Worm (Caenorhabditis elegans) whole organism, late embryonic: Measurements from ENCODE around the gene C42C1.19.

Experiments used
- C08G9.2 ChIP-seq: sonication (generic microtip); optimal IDR thresholded peaks from 2 replicates; lab custom pipeline; 2016; ENCODE audit warnings: mild to moderate bottlenecking, missing genetic modification characterization, moderate library complexity, missing compliant biosample characterization
- C38D4.7 ChIP-seq: fragments of 200-800 bp; sonication (Bioruptor generic); optimal IDR thresholded peaks from 2 replicates; lab custom pipeline; 2018; ENCODE audit warnings: mild to moderate bottlenecking, missing genetic modification characterization, moderate library complexity, missing compliant biosample characterization
- K02D7.2 ChIP-seq: sonication (generic microtip); optimal IDR thresholded peaks from 2 replicates; lab custom pipeline; 2017; ENCODE audit warnings: mild to moderate bottlenecking, missing genetic modification characterization, missing compliant biosample characterization
- T23F11.4 ChIP-seq: fragments of 200-800 bp; sonication (Bioruptor generic); optimal IDR thresholded peaks from 2 replicates; lab custom pipeline; 2018; ENCODE audit warnings: mild to moderate bottlenecking, missing genetic modification characterization, missing compliant biosample characterization
- ahr-1 ChIP-seq: sonication (generic microtip); optimal IDR thresholded peaks from 2 replicates; lab custom pipeline; 2016; ENCODE audit warnings: missing genetic modification characterization, missing compliant biosample characterization
- ama-1 ChIP-seq: fragments of 150-350 bp; optimal IDR thresholded peaks from 2 replicates; lab custom pipeline; 2014
- ceh-14 ChIP-seq: sonication (generic microtip); optimal IDR thresholded peaks from 2 replicates; lab custom pipeline; 2016; ENCODE audit warnings: missing genotype, missing genetic modification characterization, missing compliant biosample characterization
- ceh-18 ChIP-seq: sonication (generic microtip); optimal IDR thresholded peaks from 2 replicates; lab custom pipeline; 2016; ENCODE audit warnings: missing genetic modification characterization, missing compliant biosample characterization
- ceh-19 ChIP-seq: fragments of 200-800 bp; sonication (Bioruptor generic); optimal IDR thresholded peaks from 2 replicates; lab custom pipeline; 2018; ENCODE audit warnings: mild to moderate bottlenecking, missing genetic modification characterization, missing compliant biosample characterization
- ceh-24 ChIP-seq: sonication (generic microtip); optimal IDR thresholded peaks from 2 replicates; lab custom pipeline; 2016; ENCODE audit warnings: mild to moderate bottlenecking, missing genetic modification characterization, missing compliant biosample characterization
- ceh-30 ChIP-seq: fragments of 150-350 bp; optimal IDR thresholded peaks from 2 replicates; lab custom pipeline; 2014; ENCODE audit warnings: missing biosample characterization, missing genetic modification characterization
- ceh-31 ChIP-seq: sonication (generic microtip); optimal IDR thresholded peaks from 2 replicates; lab custom pipeline; 2016; ENCODE audit warnings: missing genetic modification characterization, missing compliant biosample characterization
- ceh-45 ChIP-seq: fragments of 200-800 bp; sonication (Bioruptor generic); IDR thresholded peaks from 2 replicates; pipeline ENCODE4 v1.3.6; 2022; ENCODE audit warnings: missing genetic modification reagents, missing genetic modification characterization, missing compliant biosample characterization
- ceh-48 ChIP-seq: sonication (generic microtip); optimal IDR thresholded peaks from 2 replicates; lab custom pipeline; 2016; ENCODE audit warnings: missing genetic modification characterization, inconsistent platforms, missing compliant biosample characterization
- ceh-9 ChIP-seq: sonication (generic microtip); optimal IDR thresholded peaks from 2 replicates; lab custom pipeline; 2016; ENCODE audit warnings: mild to moderate bottlenecking, missing genetic modification characterization, inconsistent platforms, missing compliant biosample characterization
- dmd-4 ChIP-seq: sonication (generic microtip); optimal IDR thresholded peaks from 2 replicates; lab custom pipeline; 2016; ENCODE audit warnings: borderline replicate concordance, missing genetic modification characterization, missing compliant biosample characterization
- dve-1 ChIP-seq: sonication (generic microtip); optimal IDR thresholded peaks from 2 replicates; lab custom pipeline; 2017; ENCODE audit warnings: antibody characterized with exemption, mild to moderate bottlenecking, missing genetic modification characterization, missing compliant biosample characterization
- elt-4 ChIP-seq: sonication (generic microtip); optimal IDR thresholded peaks from 2 replicates; lab custom pipeline; 2016; ENCODE audit warnings: missing genetic modification characterization, missing compliant biosample characterization
- ets-4 ChIP-seq: sonication (generic microtip); optimal IDR thresholded peaks from 2 replicates; lab custom pipeline; 2016; ENCODE audit warnings: missing genetic modification characterization, missing compliant biosample characterization
- fax-1 ChIP-seq: sonication (generic microtip); optimal IDR thresholded peaks from 2 replicates; lab custom pipeline; 2016; ENCODE audit warnings: missing genotype, missing genetic modification characterization, missing compliant biosample characterization
- fkh-10 ChIP-seq: fragments of 150-350 bp; optimal IDR thresholded peaks from 2 replicates; lab custom pipeline; 2014; ENCODE audit warnings: missing biosample characterization, missing genetic modification reagents, missing genetic modification characterization
- gmeb-2 ChIP-seq: sonication (generic microtip); optimal IDR thresholded peaks from 2 replicates; lab custom pipeline; 2016; ENCODE audit warnings: missing genetic modification characterization, inconsistent platforms, missing compliant biosample characterization
- hlh-15 ChIP-seq: sonication (generic microtip); optimal IDR thresholded peaks from 2 replicates; lab custom pipeline; 2016; ENCODE audit warnings: missing genetic modification characterization, missing compliant biosample characterization
- hlh-8 ChIP-seq: sonication (generic microtip); optimal IDR thresholded peaks from 2 replicates; lab custom pipeline; 2016; ENCODE audit warnings: missing genotype, missing genetic modification characterization, missing compliant biosample characterization
- lim-6 ChIP-seq: sonication (generic microtip); optimal IDR thresholded peaks from 2 replicates; lab custom pipeline; 2016; ENCODE audit warnings: missing genetic modification characterization, missing compliant biosample characterization
- lin-11 ChIP-seq: fragments of 200-800 bp; sonication (Bioruptor generic); optimal IDR thresholded peaks from 2 replicates; lab custom pipeline; 2018; ENCODE audit warnings: mild to moderate bottlenecking, missing genetic modification characterization, missing compliant biosample characterization
- madf-2 ChIP-seq: sonication (generic microtip); optimal IDR thresholded peaks from 2 replicates; lab custom pipeline; 2017; ENCODE audit warnings: missing genetic modification characterization, missing compliant biosample characterization
- mec-3 ChIP-seq: sonication (generic microtip); optimal IDR thresholded peaks from 2 replicates; lab custom pipeline; 2016; ENCODE audit warnings: borderline replicate concordance, missing genetic modification characterization, missing compliant biosample characterization
- nfya-1 ChIP-seq: sonication (generic microtip); optimal IDR thresholded peaks from 2 replicates; lab custom pipeline; 2017; ENCODE audit warnings: missing genetic modification characterization, mild to moderate bottlenecking, missing compliant biosample characterization, antibody characterized with exemption, moderate library complexity
- nhr-232 ChIP-seq: sonication (generic microtip); optimal IDR thresholded peaks from 2 replicates; lab custom pipeline; 2016; ENCODE audit warnings: missing genetic modification characterization, missing compliant biosample characterization
- odd-2 ChIP-seq: sonication (generic microtip); optimal IDR thresholded peaks from 2 replicates; lab custom pipeline; 2017; ENCODE audit warnings: antibody characterized with exemption, mild to moderate bottlenecking, missing genetic modification characterization, missing compliant biosample characterization
- pag-3 ChIP-seq: sonication (generic microtip); optimal IDR thresholded peaks from 2 replicates; lab custom pipeline; 2016; ENCODE audit warnings: missing compliant biosample characterization, missing genetic modification characterization, borderline replicate concordance
- pax-1 ChIP-seq: fragments of 150-350 bp; optimal IDR thresholded peaks from 2 replicates; lab custom pipeline; 2014; ENCODE audit warnings: missing biosample characterization, missing genetic modification characterization
- pha-2 ChIP-seq: sonication (generic microtip); optimal IDR thresholded peaks from 2 replicates; lab custom pipeline; 2017; ENCODE audit warnings: mild to moderate bottlenecking, missing genetic modification characterization, missing compliant biosample characterization
- pha-4 ChIP-seq: fragments of 150-350 bp; optimal IDR thresholded peaks from 2 replicates; lab custom pipeline; 2018; ENCODE audit warnings: missing biosample characterization, missing genetic modification reagents, missing genetic modification characterization
- pqm-1 ChIP-seq: sonication (generic microtip); optimal IDR thresholded peaks from 2 replicates; lab custom pipeline; 2016; ENCODE audit warnings: missing genetic modification characterization, missing compliant biosample characterization
- ref-2 ChIP-seq: sonication (generic microtip); optimal IDR thresholded peaks from 2 replicates; lab custom pipeline; 2016; ENCODE audit warnings: missing genetic modification characterization, missing compliant biosample characterization
- sox-4 ChIP-seq: sonication (generic microtip); optimal IDR thresholded peaks from 2 replicates; lab custom pipeline; 2017; ENCODE audit warnings: mild to moderate bottlenecking, missing genetic modification characterization, inconsistent platforms, missing compliant biosample characterization
- tbx-2 ChIP-seq: sonication (generic microtip); optimal IDR thresholded peaks from 2 replicates; lab custom pipeline; 2016; ENCODE audit warnings: missing genetic modification characterization, missing compliant biosample characterization
- tbx-7 ChIP-seq: sonication (generic microtip); optimal IDR thresholded peaks from 2 replicates; lab custom pipeline; 2016; ENCODE audit warnings: missing genotype, missing genetic modification characterization, missing compliant biosample characterization
- ttx-3 ChIP-seq: sonication (generic microtip); optimal IDR thresholded peaks from 2 replicates; lab custom pipeline; 2016; ENCODE audit warnings: missing genetic modification reagents, missing genetic modification characterization, missing compliant biosample characterization
- unc-42 ChIP-seq: sonication (generic microtip); optimal IDR thresholded peaks from 2 replicates; lab custom pipeline; 2016; ENCODE audit warnings: missing genotype, missing genetic modification characterization, missing compliant biosample characterization
- unc-55 ChIP-seq: sonication (generic microtip); optimal IDR thresholded peaks from 2 replicates; lab custom pipeline; 2017; ENCODE audit warnings: missing biosample characterization, missing genetic modification reagents, missing genetic modification characterization
- unc-86 ChIP-seq: sonication (generic microtip); optimal IDR thresholded peaks from 2 replicates; lab custom pipeline; 2016; ENCODE audit warnings: missing genetic modification characterization, missing compliant biosample characterization
- ztf-16 ChIP-seq: sonication (generic microtip); optimal IDR thresholded peaks from 2 replicates; lab custom pipeline; 2017; ENCODE audit warnings: missing genetic modification characterization, missing compliant biosample characterization

The C42C1.19 gene

DNA sequence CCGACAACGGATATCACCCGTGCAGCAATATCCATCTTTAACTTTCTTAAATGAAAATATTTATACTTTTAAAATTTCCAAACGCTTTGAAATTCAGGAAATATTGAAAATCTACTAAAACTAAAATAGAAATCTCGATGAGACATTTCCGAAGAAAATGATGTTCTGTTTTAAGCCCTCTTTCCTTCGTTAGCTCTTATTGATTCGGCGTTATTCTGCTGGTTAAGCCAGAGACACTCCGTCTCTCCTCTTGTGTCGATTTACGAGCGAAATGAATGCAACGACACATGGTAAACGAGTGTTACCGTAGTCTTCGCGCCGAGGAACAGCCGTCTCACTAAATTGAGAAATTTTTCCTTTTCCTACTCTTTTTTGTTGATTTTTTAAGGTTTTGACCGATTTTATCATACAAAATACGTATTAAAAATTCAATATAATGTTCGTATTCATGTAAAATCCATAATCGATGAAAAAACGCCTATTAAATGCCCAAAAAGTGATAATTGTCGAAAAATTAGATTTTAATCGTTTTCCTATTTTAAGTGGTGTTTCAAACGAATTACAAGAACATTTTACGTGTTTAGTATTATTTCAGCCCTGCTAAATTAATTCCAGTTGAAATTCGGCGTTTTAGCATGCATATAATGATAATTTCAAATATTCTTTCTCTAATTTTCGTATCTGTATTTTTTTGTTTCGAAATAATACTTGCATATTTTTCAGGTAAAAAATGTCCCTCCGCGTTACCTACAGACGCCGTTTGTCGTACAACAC is 14.1 kb upstream of the C42C1.19 start, which contains the start of the genes ppm-1.H and rpl-34 (continued):
- TF ChIP-seq nfya-1 (tag; lab: Kevin White, UChicago) (peak; percentile 84), fkh-10 (GFP tag; lab: Kevin White, UChicago) (no peak), lim-6 (tag; lab: Kevin White, UChicago) (no peak), odd-2 (tag; lab: Kevin White, UChicago) (no peak), pha-2 (no peak), sox-4 (no peak), ttx-3 (peak; percentile 14), ahr-1 (no peak), mec-3 (no peak), gmeb-2 (tag; lab: Kevin White, UChicago) (no peak), ceh-30 (no peak), fax-1 (tag; lab: Kevin White, UChicago) (no peak), hlh-8 (tag; lab: Kevin White, UChicago) (peak; percentile 34), ceh-48 (peak; percentile 51), hlh-15 (no peak), unc-42 (tag; lab: Kevin White, UChicago) (peak; percentile 57), ceh-31 (tag; lab: Kevin White, UChicago) (peak; percentile 64), ztf-16 (tag; lab: Kevin White, UChicago) (no peak), pag-3 (tag; lab: Kevin White, UChicago) (no peak), ceh-24 (tag; lab: Kevin White, UChicago) (no peak), unc-55 (GFP tag; lab: Kevin White, UChicago) (peak; percentile 58), elt-4 (tag; lab: Kevin White, UChicago) (no peak), tbx-7 (tag; lab: Kevin White, UChicago) (no peak), K02D7.2 (tag; lab: Kevin White, UChicago) (no peak), T23F11.4 (no peak), ceh-18 (tag; lab: Kevin White, UChicago) (peak; percentile 21), ets-4 (tag; lab: Kevin White, UChicago) (no peak), dmd-4 (no peak), C38D4.7 (GFP tag; lab: Kevin White, UChicago) (no peak), dve-1 (tag; lab: Kevin White, UChicago) (no peak), tbx-2 (tag; lab: Kevin White, UChicago) (peak; percentile 36), pha-4 (tag; lab: Kevin White, UChicago) (no peak), ceh-19 (GFP tag; lab: Kevin White, UChicago) (no peak), madf-2 (tag; lab: Kevin White, UChicago) (no peak), ceh-14 (no peak), nhr-232 (tag; lab: Kevin White, UChicago) (no peak), pqm-1 (no peak), pax-1 (tag; lab: Kevin White, UChicago) (peak; percentile 50), lin-11 (tag; lab: Kevin White, UChicago) (no peak), ama-1 (no peak), C08G9.2 (tag; lab: Kevin White, UChicago) (no peak), unc-86 (tag; lab: Kevin White, UChicago) (no peak), ceh-45 (no peak), ceh-9 (tag; lab: Kevin White, UChicago) (no peak), ref-2 (tag; lab: Kevin White, UChicago) (no peak)
